Worm (Caenorhabditis elegans) whole organism, L4 larva: ENCODE data around the gene E04D5.4.

Source experiments
- F26F4.8 ChIP-seq: fragments of 200-800 bp; sonication (Bioruptor generic); conservative IDR thresholded peaks from 2 replicates; pipeline ENCODE4 v1.3.6; 2022; ENCODE audit warnings: missing genetic modification characterization, missing compliant biosample characterization
- F44E2.7 ChIP-seq: fragments of 200-800 bp; sonication (Bioruptor generic); IDR thresholded peaks from 2 replicates; pipeline ENCODE4 v2.1.2; 2022; ENCODE audit warnings: missing genetic modification characterization, missing compliant biosample characterization
- R02D3.7 ChIP-seq: fragments of 150-350 bp; sonication (generic microtip); optimal IDR thresholded peaks from 3 replicates; lab custom pipeline; 2014; ENCODE audit warnings: missing biosample characterization, missing genetic modification characterization
- Y75B8A.6 ChIP-seq: fragments of 200-800 bp; sonication (Bioruptor generic); IDR thresholded peaks from 2 replicates; pipeline ENCODE4 v1.3.6; 2022; ENCODE audit warnings: missing genetic modification reagents, missing genetic modification characterization, missing compliant biosample characterization
- ZK546.5 ChIP-seq, 2 experiments: sonication (generic microtip); optimal IDR thresholded peaks; 2 replicates each; lab custom pipeline; 2017; ENCODE audit warnings: missing biosample characterization in 2 of 2, missing genetic modification characterization in 2 of 2
- aha-1 ChIP-seq: fragments of 150-350 bp; peaks from one replicate; lab custom pipeline; 2014; ENCODE audit warnings: missing biosample characterization, missing genetic modification characterization
- arid-1 ChIP-seq: fragments of 200-800 bp; sonication (Bioruptor generic); conservative IDR thresholded peaks from 2 replicates; pipeline ENCODE4 v1.3.6; 2022; ENCODE audit warnings: missing genetic modification reagents, missing genetic modification characterization, missing compliant biosample characterization
- attf-4 ChIP-seq: sonication (generic microtip); optimal IDR thresholded peaks from 3 replicates; lab custom pipeline; 2017; ENCODE audit warnings: missing biosample characterization, missing genetic modification characterization
- ceh-44 ChIP-seq: fragments of 200-800 bp; sonication (Bioruptor generic); IDR thresholded peaks from 2 replicates; pipeline ENCODE4 v1.3.6; 2022; ENCODE audit warnings: missing genetic modification reagents, missing genetic modification characterization, missing compliant biosample characterization
- ces-1 ChIP-seq: fragments of 150-350 bp; sonication (generic microtip); optimal IDR thresholded peaks from 4 replicates; lab custom pipeline; 2014; ENCODE audit warnings: missing biosample characterization, missing genetic modification reagents, missing genetic modification characterization
- dpl-1 ChIP-seq: fragments of 150-350 bp; optimal IDR thresholded peaks from 2 replicates; lab custom pipeline; 2014; ENCODE audit warnings: missing biosample characterization, missing genetic modification reagents, missing genetic modification characterization
- duxl-1 ChIP-seq: sonication (generic microtip); optimal IDR thresholded peaks from 2 replicates; lab custom pipeline; 2016; ENCODE audit warnings: mild to moderate bottlenecking, missing genetic modification characterization, moderate library complexity, missing compliant biosample characterization; ENCODE audit not compliant: poor library complexity
- dve-1 ChIP-seq: sonication (generic microtip); optimal IDR thresholded peaks from 2 replicates; lab custom pipeline; 2017; ENCODE audit warnings: antibody characterized with exemption, mild to moderate bottlenecking, missing genetic modification characterization, missing compliant biosample characterization; ENCODE audit not compliant: insufficient read depth
- fos-1 ChIP-seq: fragments of 150-350 bp; optimal IDR thresholded peaks from 2 replicates; lab custom pipeline; 2014; ENCODE audit warnings: missing biosample characterization, missing genetic modification characterization
- jun-1 ChIP-seq: fragments of 150-350 bp; optimal IDR thresholded peaks from 2 replicates; lab custom pipeline; 2014; ENCODE audit warnings: missing biosample characterization, missing genetic modification reagents, missing genetic modification characterization
- lim-7 ChIP-seq: fragments of 200-800 bp; sonication (Bioruptor generic); IDR thresholded peaks from 2 replicates; pipeline ENCODE4 v1.3.6; 2022; ENCODE audit warnings: missing genetic modification characterization, missing compliant biosample characterization
- lin-1 ChIP-seq: fragments of 200-800 bp; sonication (Bioruptor generic); IDR thresholded peaks from 2 replicates; pipeline ENCODE4 v1.3.6; 2022; ENCODE audit warnings: missing genetic modification reagents, missing genetic modification characterization, missing compliant biosample characterization
- lir-3 ChIP-seq: sonication (generic microtip); optimal IDR thresholded peaks from 2 replicates; lab custom pipeline; 2016; ENCODE audit warnings: mild to moderate bottlenecking, missing genetic modification characterization, missing compliant biosample characterization
- lsy-2 ChIP-seq, 2 experiments: fragments of 150-350 bp in 1 of 2; sonication (generic microtip) in 1 of 2; optimal IDR thresholded peaks; 2 replicates each; lab custom pipeline; 2014 to 2017; ENCODE audit warnings: missing biosample characterization in 2 of 2, missing genetic modification characterization in 2 of 2
- madf-5 ChIP-seq, 2 experiments: fragments of 200-800 bp; sonication (Bioruptor generic); IDR thresholded peaks; 2 replicates each; pipeline ENCODE4 v1.3.6; 2022; ENCODE audit warnings: missing compliant biosample characterization in 2 of 2, missing genetic modification characterization in 2 of 2
- mep-1 ChIP-seq: fragments of 150-350 bp; sonication (generic microtip); optimal IDR thresholded peaks from 3 replicates; lab custom pipeline; 2014; ENCODE audit warnings: missing biosample characterization, missing genetic modification characterization
- mes-2 ChIP-seq: sonication (generic microtip); optimal IDR thresholded peaks from 2 replicates; lab custom pipeline; 2016; ENCODE audit warnings: missing genotype, mild to moderate bottlenecking, missing genetic modification characterization, missing compliant biosample characterization; ENCODE audit not compliant: poor library complexity, severe bottlenecking
- mxl-2 ChIP-seq: fragments of 200-800 bp; sonication (Bioruptor generic); conservative IDR thresholded peaks from 2 replicates; pipeline ENCODE4 v1.3.6; 2022; ENCODE audit warnings: missing genetic modification reagents, missing genetic modification characterization, missing compliant biosample characterization
- mxl-3 ChIP-seq: fragments of 200-800 bp; sonication (Bioruptor generic); optimal IDR thresholded peaks from 2 replicates; lab custom pipeline; 2018; ENCODE audit warnings: mild to moderate bottlenecking, missing genetic modification characterization, missing compliant biosample characterization
- nhr-102 ChIP-seq: sonication (generic microtip); optimal IDR thresholded peaks from 2 replicates; lab custom pipeline; 2016; ENCODE audit warnings: mild to moderate bottlenecking, missing genetic modification characterization, moderate library complexity, missing compliant biosample characterization
- nhr-11 ChIP-seq: fragments of 150-350 bp; optimal IDR thresholded peaks from 2 replicates; lab custom pipeline; 2014; ENCODE audit warnings: missing biosample characterization, missing genetic modification characterization
- nhr-111 ChIP-seq: fragments of 200-800 bp; sonication (Bioruptor generic); optimal IDR thresholded peaks from 2 replicates; lab custom pipeline; 2018; ENCODE audit warnings: mild to moderate bottlenecking, missing genetic modification characterization, missing compliant biosample characterization
- nhr-237 ChIP-seq: sonication (generic microtip); optimal IDR thresholded peaks from 2 replicates; lab custom pipeline; 2017; ENCODE audit warnings: missing biosample characterization, missing genetic modification characterization
- nhr-41 ChIP-seq: fragments of 200-800 bp; sonication (Bioruptor generic); IDR thresholded peaks from 2 replicates; pipeline ENCODE4 v1.3.6; 2022; ENCODE audit warnings: missing genetic modification reagents, missing genetic modification characterization, missing compliant biosample characterization
- nhr-42 ChIP-seq: fragments of 200-800 bp; sonication (Bioruptor generic); IDR thresholded peaks from 2 replicates; pipeline ENCODE4 v1.3.6; 2022; ENCODE audit warnings: missing genetic modification characterization, missing compliant biosample characterization
- nhr-48 ChIP-seq: sonication (generic microtip); optimal IDR thresholded peaks from 2 replicates; lab custom pipeline; 2016; ENCODE audit warnings: mild to moderate bottlenecking, missing genetic modification characterization, missing compliant biosample characterization
- nhr-6 ChIP-seq: fragments of 150-350 bp; optimal IDR thresholded peaks from 2 replicates; lab custom pipeline; 2014; ENCODE audit warnings: missing biosample characterization, missing genetic modification characterization
- nhr-76 ChIP-seq: fragments of 150-350 bp; optimal IDR thresholded peaks from 2 replicates; lab custom pipeline; 2014; ENCODE audit warnings: missing biosample characterization, missing genetic modification characterization
- nhr-77 ChIP-seq: fragments of 150-350 bp; optimal IDR thresholded peaks from 2 replicates; lab custom pipeline; 2014; ENCODE audit warnings: missing biosample characterization, missing genetic modification characterization
- pha-4 ChIP-seq, 2 experiments: fragments of 150-350 bp in 1 of 2; fragments of 200-800 bp in 1 of 2; sonication (Bioruptor generic) in 1 of 2; IDR thresholded peaks in 1 of 2; optimal IDR thresholded peaks in 1 of 2; 2 replicates each; pipeline versions ENCODE4 v1.3.6 to Lab custom; 2014 to 2022; ENCODE audit warnings: missing genetic modification characterization in 2 of 2, missing genetic modification reagents in 2 of 2, missing biosample characterization in 1 of 2, missing compliant biosample characterization in 1 of 2
- sdz-12 ChIP-seq: fragments of 200-800 bp; sonication (Bioruptor generic); optimal IDR thresholded peaks from 2 replicates; lab custom pipeline; 2018; ENCODE audit warnings: mild to moderate bottlenecking, missing genetic modification characterization, missing compliant biosample characterization
- snpc-1.2 ChIP-seq: fragments of 200-800 bp; sonication (Bioruptor generic); IDR thresholded peaks from 2 replicates; pipeline ENCODE4 v1.3.6; 2022; ENCODE audit warnings: missing genetic modification reagents, missing genetic modification characterization, missing compliant biosample characterization
- tag-97 ChIP-seq: fragments of 200-800 bp; sonication (Bioruptor generic); IDR thresholded peaks from 2 replicates; pipeline ENCODE4 v1.3.6; 2022; ENCODE audit warnings: missing genetic modification characterization, missing compliant biosample characterization
- unc-130 ChIP-seq: sonication (generic microtip); optimal IDR thresholded peaks from 2 replicates; lab custom pipeline; 2016; ENCODE audit warnings: missing genetic modification reagents, missing genetic modification characterization, missing compliant biosample characterization
- vab-7 ChIP-seq: fragments of 200-800 bp; sonication (Bioruptor generic); IDR thresholded peaks from 2 replicates; pipeline ENCODE4 v1.3.6; 2022; ENCODE audit warnings: missing genetic modification reagents, missing genetic modification characterization, missing compliant biosample characterization
- zfp-2 ChIP-seq: sonication (generic microtip); optimal IDR thresholded peaks from 2 replicates; lab custom pipeline; 2016; ENCODE audit warnings: mild to moderate bottlenecking, missing genetic modification characterization, missing compliant biosample characterization
- zfp-3 ChIP-seq: fragments of 200-800 bp; sonication (Bioruptor generic); conservative IDR thresholded peaks from 2 replicates; pipeline ENCODE4 v1.3.6; 2022; ENCODE audit warnings: missing genetic modification reagents, missing genetic modification characterization, missing compliant biosample characterization
- zip-11 ChIP-seq: fragments of 200-800 bp; sonication (Bioruptor generic); IDR thresholded peaks from 2 replicates; pipeline ENCODE4 v1.3.6; 2022; ENCODE audit warnings: missing genetic modification characterization, missing compliant biosample characterization
- zip-2 ChIP-seq: fragments of 150-350 bp; optimal IDR thresholded peaks from 2 replicates; lab custom pipeline; 2014; ENCODE audit warnings: missing biosample characterization, missing genetic modification characterization
- ztf-7 ChIP-seq: fragments of 150-350 bp; optimal IDR thresholded peaks from 2 replicates; lab custom pipeline; 2014; ENCODE audit warnings: missing biosample characterization, missing genetic modification characterization

The E04D5.4 gene

DNA sequence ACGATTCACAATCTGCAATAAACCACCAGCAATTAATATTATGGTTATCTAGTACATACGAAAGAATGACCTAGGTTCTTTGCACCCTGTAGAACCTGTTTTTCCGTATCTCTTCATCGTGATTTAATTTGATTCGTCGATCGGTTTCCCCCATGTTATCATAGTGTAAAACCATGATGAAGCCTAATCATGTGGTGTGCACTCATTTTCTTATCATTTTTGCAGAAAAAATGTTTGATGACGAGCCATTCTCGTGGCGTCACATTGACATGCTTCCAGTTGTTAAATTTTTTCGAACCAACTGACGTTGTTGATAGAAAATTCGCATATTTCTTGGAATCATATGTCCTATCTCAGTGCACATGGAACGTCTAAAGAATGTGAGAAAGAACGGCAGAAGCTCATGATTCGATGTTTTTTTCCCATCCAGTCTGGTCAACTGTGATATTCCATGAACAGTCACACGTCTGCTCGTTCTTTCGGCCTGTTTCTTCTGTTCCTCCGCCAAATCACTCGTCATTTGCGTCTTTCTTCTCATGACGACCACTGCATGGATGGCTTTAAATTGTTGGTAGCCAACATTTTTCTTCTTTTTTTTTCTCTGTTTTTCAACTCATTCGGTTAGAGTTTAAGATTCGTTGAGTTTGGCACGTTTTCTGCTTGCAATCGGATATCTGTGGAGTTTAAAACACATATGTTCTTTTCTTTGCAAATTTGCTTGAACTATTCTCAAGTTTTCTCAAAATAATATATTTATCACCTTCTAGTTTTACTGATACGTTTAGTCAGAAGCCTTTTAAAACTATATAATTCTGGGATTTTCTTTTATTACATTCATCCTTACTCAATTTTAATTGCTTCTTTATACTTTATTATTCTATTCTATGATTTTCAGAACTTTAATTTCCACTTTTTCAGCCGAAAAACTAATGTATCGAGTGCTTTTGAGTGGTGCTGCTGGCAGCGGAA, 7.6 kb downstream of the E04D5.4 start, which contains the start of gene ZK673.2 (continued):
- TF ChIP-seq arid-1 (no peak), ceh-44 (GFP tag; lab: Robert Waterston, UW) (no peak), pha-4 (GFP tag; IDR thresholded peaks at IDR 0.05; lab: Robert Waterston, UW) (peak; percentile 6; the same call in 1 of the 2 replicates), pha-4 (tag; optimal IDR thresholded peaks at IDR 0.05; lab: Kevin White, UChicago) (no peak), sdz-12 (GFP tag; lab: Kevin White, UChicago) (no peak), nhr-77 (tag; lab: Kevin White, UChicago) (peak; percentile 26), jun-1 (peak; percentile 10)

- no peak for TF ChIP-seq ZK546.5 (tag; optimal IDR thresholded peaks at IDR 0.05; lab: Kevin White, UChicago)
- peak; percentile 54 for TF ChIP-seq aha-1 (tag; lab: Kevin White, UChicago)
Measured at ce11 chrII:10449707-10450106, 9.6 kb downstream of the E04D5.4 start, which contains the start of gene lin-56. lin-56 (plus strand) TSS chrII:10450007.

ce11 chrII:10450335-10450734, 10.3 kb downstream of the E04D5.4 start:
- TF ChIP-seq nhr-77 (tag; lab: Kevin White, UChicago): no peak
- TF ChIP-seq nhr-6: no peak
- TF ChIP-seq F26F4.8 (GFP tag; lab: Robert Waterston, UW): no peak
- TF ChIP-seq ces-1 (GFP tag; lab: Kevin White, UChicago): no peak
- TF ChIP-seq snpc-1.2 (GFP tag; lab: Robert Waterston, UW): no peak
- TF ChIP-seq nhr-111 (GFP tag; lab: Kevin White, UChicago): no peak
- TF ChIP-seq nhr-48 (tag; lab: Kevin White, UChicago): no peak
- no peak for TF ChIP-seq F44E2.7 (GFP tag; lab: Robert Waterston, UW)
- no peak for TF ChIP-seq Y75B8A.6 (GFP tag; lab: Robert Waterston, UW)
- TF ChIP-seq mxl-2: no peak
- TF ChIP-seq zfp-3 (GFP tag; lab: Robert Waterston, UW): peak; percentile 47; the same call in 1 of the 2 replicates
- TF ChIP-seq dve-1 (tag; lab: Kevin White, UChicago): peak; percentile 27
- TF ChIP-seq mep-1 (tag; lab: Kevin White, UChicago): peak; percentile 68
- peak; percentile 14 for TF ChIP-seq mes-2 (tag; lab: Kevin White, UChicago)
- no peak for TF ChIP-seq nhr-42 (GFP tag; lab: Robert Waterston, UW)
- TF ChIP-seq sdz-12 (GFP tag; lab: Kevin White, UChicago): peak; percentile 72
- no peak for TF ChIP-seq lim-7 (GFP tag; lab: Robert Waterston, UW)
- TF ChIP-seq nhr-237: no peak
- TF ChIP-seq mxl-3 (GFP tag; lab: Kevin White, UChicago): no peak
- TF ChIP-seq nhr-102 (tag; lab: Kevin White, UChicago): peak; percentile 0
- no peak for TF ChIP-seq zip-2 (tag; lab: Kevin White, UChicago)
- TF ChIP-seq R02D3.7: no peak
- TF ChIP-seq nhr-11 (tag; lab: Kevin White, UChicago): peak; percentile 44
- TF ChIP-seq vab-7 (GFP tag; lab: Robert Waterston, UW): no peak
- peak in 1 of 2 experiments; percentile 31 for TF ChIP-seq lsy-2 (tag; optimal IDR thresholded peaks at IDR 0.05; lab: Kevin White, UChicago)
- no peak for TF ChIP-seq nhr-76 (tag; lab: Kevin White, UChicago)
- TF ChIP-seq attf-4: no peak
- no peak for TF ChIP-seq ztf-7 (tag; lab: Kevin White, UChicago)
- TF ChIP-seq nhr-41 (GFP tag; lab: Robert Waterston, UW): no peak; the same call in 1 of the 2 replicates
- TF ChIP-seq madf-5 (GFP tag; IDR thresholded peaks at IDR 0.05; lab: Robert Waterston, UW): no peak
- TF ChIP-seq duxl-1 (tag; lab: Kevin White, UChicago): no peak
- no peak for TF ChIP-seq fos-1 (tag; lab: Kevin White, UChicago)
- no peak for TF ChIP-seq lir-3 (tag; lab: Kevin White, UChicago)
- TF ChIP-seq zip-11: no peak
- TF ChIP-seq zfp-2: no peak
- no peak for TF ChIP-seq unc-130 (GFP tag; lab: Kevin White, UChicago)
- TF ChIP-seq aha-1 (tag; lab: Kevin White, UChicago): peak; percentile 64
- TF ChIP-seq lin-1 (GFP tag; lab: Robert Waterston, UW): no peak
- TF ChIP-seq tag-97: no peak
- no peak for TF ChIP-seq dpl-1 (GFP tag; lab: Kevin White, UChicago)
